Fruit fly (Drosophila melanogaster): ENCODE measurements around the gene CkIalpha.
A peak's percentile ranks its signal among the peaks of the same experiment; 100 is the strongest.

The CkIalpha gene

DNA sequence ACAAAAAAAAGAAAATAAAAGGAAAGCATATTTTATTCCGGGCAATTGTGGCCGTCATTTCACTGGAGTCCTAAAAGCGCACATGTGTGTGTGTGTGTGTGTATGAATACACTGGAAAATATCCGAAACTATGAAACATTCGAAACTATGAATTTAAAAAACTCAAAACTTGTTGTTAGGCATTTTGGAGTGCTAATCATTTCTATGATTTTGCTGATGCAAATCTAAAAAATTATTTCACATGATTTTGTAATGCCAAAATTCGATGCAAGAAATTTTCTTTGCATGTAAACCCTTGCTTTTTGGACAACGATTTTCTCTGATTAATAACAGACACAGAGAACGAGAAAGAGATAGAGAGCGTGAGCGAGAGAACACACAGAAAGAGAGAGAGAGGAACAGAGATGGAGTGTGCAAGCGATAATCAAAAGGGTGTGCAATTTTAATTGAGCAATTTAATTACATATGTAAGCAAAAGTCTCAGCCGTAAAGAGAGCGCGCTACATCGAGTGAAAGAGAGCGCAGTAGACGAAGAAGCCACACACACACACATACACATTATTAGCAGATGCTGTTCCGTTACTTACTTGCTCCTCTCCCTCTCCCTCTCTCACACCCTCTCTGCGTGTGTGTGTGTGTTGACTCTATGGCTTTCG lies 45.8 kb downstream of the CkIalpha start (continued):
- TF ChIP-seq CG10366 (GFP tag; IDR thresholded peaks at IDR 0.05): peak; percentile 22; the same call in 1 of the 2 replicates
- no peak for TF ChIP-seq Dip2 (GFP tag; IDR thresholded peaks at IDR 0.05)
- peak; percentile 31 for TF ChIP-seq CG4820 (GFP tag; optimal IDR thresholded peaks at IDR 0.05)
- TF ChIP-seq H15 (GFP tag; IDR thresholded peaks at IDR 0.05): no peak
- TF ChIP-seq crol (GFP tag; IDR thresholded peaks at IDR 0.05): no peak
- no peak for TF ChIP-seq jing (GFP tag; optimal IDR thresholded peaks at IDR 0.05)
- peak in 1 of 3 experiments; percentile 29 for TF ChIP-seq lola (GFP tag; optimal IDR thresholded peaks at IDR 0.05)
- peak; percentile 48 for TF ChIP-seq Fer1 (GFP tag; optimal IDR thresholded peaks at IDR 0.05)
- TF ChIP-seq fd96Cb (tag; optimal IDR thresholded peaks at IDR 0.05): peak; percentile 45
- no peak for TF ChIP-seq fru (optimal IDR thresholded peaks at IDR 0.05)
- TF ChIP-seq CG9215 (GFP tag; IDR thresholded peaks at IDR 0.05): no peak
- TF ChIP-seq z (GFP tag; IDR thresholded peaks at IDR 0.05): peak; percentile 53; the same call in 1 of the 3 replicates
- no peak for TF ChIP-seq bowl (GFP tag; IDR thresholded peaks at IDR 0.05)
- TF ChIP-seq exex (tag; optimal IDR thresholded peaks at IDR 0.05): no peak
- TF ChIP-seq gsb (GFP tag; IDR thresholded peaks at IDR 0.05): no peak
- TF ChIP-seq Chrac-16 (GFP tag; optimal IDR thresholded peaks at IDR 0.05): no peak
- TF ChIP-seq toy (GFP tag; IDR thresholded peaks at IDR 0.05): no peak
- no peak for TF ChIP-seq sc (optimal IDR thresholded peaks at IDR 0.05)
- TF ChIP-seq sc (GFP tag; optimal IDR thresholded peaks at IDR 0.05): no peak
- TF ChIP-seq pros (GFP tag; optimal IDR thresholded peaks at IDR 0.05): peak; percentile 39
- TF ChIP-seq otp (GFP tag; IDR thresholded peaks at IDR 0.05): no peak
- TF ChIP-seq aop (GFP tag; IDR thresholded peaks at IDR 0.05): no peak
- no peak for TF ChIP-seq gt (GFP tag; IDR thresholded peaks at IDR 0.05)
- TF ChIP-seq crp (GFP tag; optimal IDR thresholded peaks at IDR 0.05): no peak
- no peak for TF ChIP-seq ERR (GFP tag; optimal IDR thresholded peaks at IDR 0.05)
- no peak for TF ChIP-seq dm (GFP tag; optimal IDR thresholded peaks at IDR 0.05)
- TF ChIP-seq repo (GFP tag; optimal IDR thresholded peaks at IDR 0.05): no peak
- no peak for TF ChIP-seq CG15601 (tag; optimal IDR thresholded peaks at IDR 0.05)
- TF ChIP-seq Nf-YA (GFP tag; IDR thresholded peaks at IDR 0.05): no peak
- TF ChIP-seq CG8290 (GFP tag; optimal IDR thresholded peaks at IDR 0.05): no peak
- no peak for TF ChIP-seq CG8290 (tag; optimal IDR thresholded peaks at IDR 0.05)
- TF ChIP-seq Mrtf (GFP tag; IDR thresholded peaks at IDR 0.05): no peak
- no peak for TF ChIP-seq nerfin-2 (GFP tag; IDR thresholded peaks at IDR 0.05; ENCODE audit: partially characterized antibody)
- TF ChIP-seq CG32767 (GFP tag; IDR thresholded peaks at IDR 0.05): no peak
- TF ChIP-seq chn (GFP tag; optimal IDR thresholded peaks at IDR 0.05): peak; percentile 1
- no peak for TF ChIP-seq YL-1 (GFP tag; optimal IDR thresholded peaks at IDR 0.05)
- 0 out of 4 replicates have a peak, but pooled peaks have one; percentile 34 for TF ChIP-seq chinmo (GFP tag; IDR thresholded peaks at IDR 0.05; ENCODE audit: partially characterized antibody)
- no peak for TF ChIP-seq CG34224 (GFP tag; IDR thresholded peaks at IDR 0.05; ENCODE audit: partially characterized antibody)
- TF ChIP-seq CG4854 (GFP tag; optimal IDR thresholded peaks at IDR 0.05): no peak
- TF ChIP-seq CG1529 (GFP tag; optimal IDR thresholded peaks at IDR 0.05): no peak
- no peak for TF ChIP-seq CG7271 (tag; optimal IDR thresholded peaks at IDR 0.05)
- TF ChIP-seq Elba2 (GFP tag; optimal IDR thresholded peaks at IDR 0.05): no peak
- TF ChIP-seq CG16863 (GFP tag; optimal IDR thresholded peaks at IDR 0.05): no peak
- TF ChIP-seq CG7928 (GFP tag; optimal IDR thresholded peaks at IDR 0.05): no peak
- TF ChIP-seq inv (GFP tag; IDR thresholded peaks at IDR 0.05; ENCODE audit: partially characterized antibody): no peak
- no peak for TF ChIP-seq CG17568 (GFP tag; optimal IDR thresholded peaks at IDR 0.05)
- TF ChIP-seq CG17385 (GFP tag; optimal IDR thresholded peaks at IDR 0.05): peak; percentile 38
- TF ChIP-seq chif (GFP tag; optimal IDR thresholded peaks at IDR 0.05): peak in 1 of 2 experiments; percentile 37
- TF ChIP-seq Optix (GFP tag; IDR thresholded peaks at IDR 0.05): no peak
- TF ChIP-seq Lpt (GFP tag; optimal IDR thresholded peaks at IDR 0.05): no peak
- TF ChIP-seq Bdp1 (GFP tag; optimal IDR thresholded peaks at IDR 0.05): no peak
- TF ChIP-seq CG43689 (GFP tag; IDR thresholded peaks at IDR 0.05): no peak

All from whole organism, embryonic.